Worm (Caenorhabditis elegans) whole organism, L4 larva: ENCODE measurements around the gene gsr-1.

Experiments
- F10B5.3 ChIP-seq: sonication (generic microtip); optimal IDR thresholded peaks from 2 replicates; lab custom pipeline; 2016; ENCODE audit warnings: mild to moderate bottlenecking, missing genetic modification characterization, missing compliant biosample characterization
- F26F4.8 ChIP-seq: fragments of 200-800 bp; sonication (Bioruptor generic); conservative IDR thresholded peaks from 2 replicates; pipeline ENCODE4 v1.3.6; 2022; ENCODE audit warnings: missing genetic modification characterization, missing compliant biosample characterization
- R02D3.7 ChIP-seq: fragments of 150-350 bp; sonication (generic microtip); optimal IDR thresholded peaks from 3 replicates; lab custom pipeline; 2014; ENCODE audit warnings: missing biosample characterization, missing genetic modification characterization
- T20F7.1 ChIP-seq: fragments of 200-800 bp; sonication (Bioruptor generic); optimal IDR thresholded peaks from 2 replicates; lab custom pipeline; 2018; ENCODE audit warnings: mild to moderate bottlenecking, missing genetic modification characterization, missing compliant biosample characterization
- Y105C5A.15 ChIP-seq: fragments of 200-800 bp; sonication (Bioruptor generic); IDR thresholded peaks from 2 replicates; pipeline ENCODE4 v1.3.6; 2022; ENCODE audit warnings: missing genetic modification characterization, missing compliant biosample characterization
- Y5F2A.4 ChIP-seq: fragments of 200-800 bp; sonication (Bioruptor generic); optimal IDR thresholded peaks from 2 replicates; lab custom pipeline; 2018; ENCODE audit warnings: mild to moderate bottlenecking, missing genetic modification characterization, missing compliant biosample characterization
- Y75B8A.6 ChIP-seq: fragments of 200-800 bp; sonication (Bioruptor generic); IDR thresholded peaks from 2 replicates; pipeline ENCODE4 v1.3.6; 2022; ENCODE audit warnings: missing genetic modification reagents, missing genetic modification characterization, missing compliant biosample characterization
- aly-2 ChIP-seq: sonication (generic microtip); optimal IDR thresholded peaks from 2 replicates; lab custom pipeline; 2018; ENCODE audit warnings: missing biosample characterization, missing genetic modification characterization
- arid-1 ChIP-seq: fragments of 200-800 bp; sonication (Bioruptor generic); conservative IDR thresholded peaks from 2 replicates; pipeline ENCODE4 v1.3.6; 2022; ENCODE audit warnings: missing genetic modification reagents, missing genetic modification characterization, missing compliant biosample characterization
- attf-4 ChIP-seq: sonication (generic microtip); optimal IDR thresholded peaks from 3 replicates; lab custom pipeline; 2017; ENCODE audit warnings: missing biosample characterization, missing genetic modification characterization
- ceh-28 ChIP-seq: fragments of 150-350 bp; optimal IDR thresholded peaks from 2 replicates; lab custom pipeline; 2014; ENCODE audit warnings: missing biosample characterization, missing genetic modification reagents, missing genetic modification characterization
- ceh-32 ChIP-seq: sonication (generic microtip); optimal IDR thresholded peaks from 2 replicates; lab custom pipeline; 2016; ENCODE audit warnings: mild to moderate bottlenecking, missing genetic modification characterization, missing compliant biosample characterization; ENCODE audit not compliant: poor library complexity
- ceh-44 ChIP-seq: fragments of 200-800 bp; sonication (Bioruptor generic); IDR thresholded peaks from 2 replicates; pipeline ENCODE4 v1.3.6; 2022; ENCODE audit warnings: missing genetic modification reagents, missing genetic modification characterization, missing compliant biosample characterization
- ceh-62 ChIP-seq: sonication (generic microtip); optimal IDR thresholded peaks from 2 replicates; lab custom pipeline; 2017; ENCODE audit warnings: missing biosample characterization, missing genetic modification characterization
- daf-19 ChIP-seq: fragments of 200-800 bp; sonication (Bioruptor generic); conservative IDR thresholded peaks from 2 replicates; pipeline ENCODE4 v1.3.6; 2022; ENCODE audit warnings: missing genetic modification characterization, missing compliant biosample characterization
- daf-8 ChIP-seq: fragments of 200-800 bp; sonication (Bioruptor generic); IDR thresholded peaks from 2 replicates; pipeline ENCODE4 v1.3.6; 2022; ENCODE audit warnings: missing genetic modification characterization, missing compliant biosample characterization
- dmd-8 ChIP-seq: fragments of 200-800 bp; sonication (Bioruptor generic); IDR thresholded peaks from 2 replicates; pipeline ENCODE4 v1.3.6; 2022; ENCODE audit warnings: missing genetic modification characterization, missing compliant biosample characterization
- dpl-1 ChIP-seq: fragments of 150-350 bp; optimal IDR thresholded peaks from 2 replicates; lab custom pipeline; 2014; ENCODE audit warnings: missing biosample characterization, missing genetic modification reagents, missing genetic modification characterization
- duxl-1 ChIP-seq: sonication (generic microtip); optimal IDR thresholded peaks from 2 replicates; lab custom pipeline; 2016; ENCODE audit warnings: mild to moderate bottlenecking, missing genetic modification characterization, moderate library complexity, missing compliant biosample characterization; ENCODE audit not compliant: poor library complexity
- egl-27 ChIP-seq: sonication (generic microtip); optimal IDR thresholded peaks from 3 replicates; lab custom pipeline; 2017; ENCODE audit warnings: missing biosample characterization, missing genetic modification reagents, missing genetic modification characterization
- egl-43 ChIP-seq: fragments of 200-800 bp; sonication (Bioruptor generic); IDR thresholded peaks from 2 replicates; pipeline ENCODE4 v1.3.6; 2022; ENCODE audit warnings: missing genetic modification reagents, missing genetic modification characterization, missing compliant biosample characterization
- hif-1 ChIP-seq, 2 experiments: sonication (generic microtip); optimal IDR thresholded peaks; 2 replicates each; lab custom pipeline; 2016 to 2017; ENCODE audit warnings: missing compliant biosample characterization in 2 of 2, missing genetic modification characterization in 2 of 2, missing genetic modification reagents in 2 of 2, missing genotype in 2 of 2, mild to moderate bottlenecking in 1 of 2
- hlh-30 ChIP-seq: sonication (generic microtip); optimal IDR thresholded peaks from 2 replicates; lab custom pipeline; 2017; ENCODE audit warnings: antibody characterized with exemption, mild to moderate bottlenecking, missing genetic modification characterization, missing compliant biosample characterization; ENCODE audit not compliant: insufficient read depth
- hmg-1.1 ChIP-seq: fragments of 200-800 bp; sonication (Bioruptor generic); IDR thresholded peaks from 2 replicates; pipeline ENCODE4 v1.3.6; 2022; ENCODE audit warnings: missing genetic modification reagents, missing genetic modification characterization, missing compliant biosample characterization
- jun-1 ChIP-seq: fragments of 150-350 bp; optimal IDR thresholded peaks from 2 replicates; lab custom pipeline; 2014; ENCODE audit warnings: missing biosample characterization, missing genetic modification reagents, missing genetic modification characterization
- lim-7 ChIP-seq: fragments of 200-800 bp; sonication (Bioruptor generic); IDR thresholded peaks from 2 replicates; pipeline ENCODE4 v1.3.6; 2022; ENCODE audit warnings: missing genetic modification characterization, missing compliant biosample characterization
- lin-13 ChIP-seq: fragments of 150-350 bp; optimal IDR thresholded peaks from 2 replicates; lab custom pipeline; 2014; ENCODE audit warnings: missing biosample characterization, missing genetic modification reagents, missing genetic modification characterization
- lin-38 ChIP-seq: fragments of 200-800 bp; sonication (Bioruptor generic); IDR thresholded peaks from 2 replicates; pipeline ENCODE4 v1.3.6; 2022; ENCODE audit warnings: missing genetic modification reagents, missing genetic modification characterization, missing compliant biosample characterization
- lin-39 ChIP-seq: fragments of 150-350 bp; optimal IDR thresholded peaks from 2 replicates; lab custom pipeline; 2014; ENCODE audit warnings: missing biosample characterization, missing genetic modification reagents, missing genetic modification characterization
- madf-5 ChIP-seq, 2 experiments: fragments of 200-800 bp; sonication (Bioruptor generic); IDR thresholded peaks; 2 replicates each; pipeline ENCODE4 v1.3.6; 2022; ENCODE audit warnings: missing compliant biosample characterization in 2 of 2, missing genetic modification characterization in 2 of 2
- mdl-1 ChIP-seq, 2 experiments: fragments of 150-350 bp in 1 of 2; sonication (generic microtip) in 1 of 2; optimal IDR thresholded peaks; 2 replicates each; lab custom pipeline; 2014 to 2017; ENCODE audit warnings: missing biosample characterization in 2 of 2, missing genetic modification characterization in 2 of 2
- mdt-29 ChIP-seq: fragments of 200-800 bp; sonication (Bioruptor generic); IDR thresholded peaks from 2 replicates; pipeline ENCODE4 v1.3.6; 2022; ENCODE audit warnings: missing genetic modification reagents, missing genetic modification characterization, missing compliant biosample characterization
- mep-1 ChIP-seq: fragments of 150-350 bp; sonication (generic microtip); optimal IDR thresholded peaks from 3 replicates; lab custom pipeline; 2014; ENCODE audit warnings: missing biosample characterization, missing genetic modification characterization
- mxl-2 ChIP-seq: fragments of 200-800 bp; sonication (Bioruptor generic); conservative IDR thresholded peaks from 2 replicates; pipeline ENCODE4 v1.3.6; 2022; ENCODE audit warnings: missing genetic modification reagents, missing genetic modification characterization, missing compliant biosample characterization
- nhr-102 ChIP-seq: sonication (generic microtip); optimal IDR thresholded peaks from 2 replicates; lab custom pipeline; 2016; ENCODE audit warnings: mild to moderate bottlenecking, missing genetic modification characterization, moderate library complexity, missing compliant biosample characterization
- nhr-28 ChIP-seq: fragments of 150-350 bp; optimal IDR thresholded peaks from 2 replicates; lab custom pipeline; 2014; ENCODE audit warnings: missing biosample characterization, missing genetic modification characterization
- nhr-41 ChIP-seq: fragments of 200-800 bp; sonication (Bioruptor generic); IDR thresholded peaks from 2 replicates; pipeline ENCODE4 v1.3.6; 2022; ENCODE audit warnings: missing genetic modification reagents, missing genetic modification characterization, missing compliant biosample characterization
- nhr-42 ChIP-seq: fragments of 200-800 bp; sonication (Bioruptor generic); IDR thresholded peaks from 2 replicates; pipeline ENCODE4 v1.3.6; 2022; ENCODE audit warnings: missing genetic modification characterization, missing compliant biosample characterization
- nhr-48 ChIP-seq: sonication (generic microtip); optimal IDR thresholded peaks from 2 replicates; lab custom pipeline; 2016; ENCODE audit warnings: mild to moderate bottlenecking, missing genetic modification characterization, missing compliant biosample characterization
- nhr-76 ChIP-seq: fragments of 150-350 bp; optimal IDR thresholded peaks from 2 replicates; lab custom pipeline; 2014; ENCODE audit warnings: missing biosample characterization, missing genetic modification characterization
- nhr-77 ChIP-seq: fragments of 150-350 bp; optimal IDR thresholded peaks from 2 replicates; lab custom pipeline; 2014; ENCODE audit warnings: missing biosample characterization, missing genetic modification characterization
- rbr-2 ChIP-seq: sonication (generic microtip); optimal IDR thresholded peaks from 2 replicates; lab custom pipeline; 2016; ENCODE audit warnings: missing genotype, missing genetic modification characterization, missing compliant biosample characterization
- set-16 ChIP-seq: fragments of 200-800 bp; sonication (Bioruptor generic); IDR thresholded peaks from 2 replicates; pipeline ENCODE4 v1.3.6; 2022; ENCODE audit warnings: missing genetic modification reagents, missing genetic modification characterization, missing compliant biosample characterization
- spr-3 ChIP-seq: fragments of 200-800 bp; sonication (Bioruptor generic); optimal IDR thresholded peaks from 2 replicates; lab custom pipeline; 2018; ENCODE audit warnings: mild to moderate bottlenecking, missing genetic modification characterization, missing compliant biosample characterization
- tra-1 ChIP-seq: fragments of 200-800 bp; sonication (Bioruptor generic); IDR thresholded peaks from 2 replicates; pipeline ENCODE4 v1.3.6; 2022; ENCODE audit warnings: missing genetic modification reagents, missing genetic modification characterization, missing compliant biosample characterization
- unc-130 ChIP-seq: sonication (generic microtip); optimal IDR thresholded peaks from 2 replicates; lab custom pipeline; 2016; ENCODE audit warnings: missing genetic modification reagents, missing genetic modification characterization, missing compliant biosample characterization
- vab-7 ChIP-seq: fragments of 200-800 bp; sonication (Bioruptor generic); IDR thresholded peaks from 2 replicates; pipeline ENCODE4 v1.3.6; 2022; ENCODE audit warnings: missing genetic modification reagents, missing genetic modification characterization, missing compliant biosample characterization
- zip-2 ChIP-seq: fragments of 150-350 bp; optimal IDR thresholded peaks from 2 replicates; lab custom pipeline; 2014; ENCODE audit warnings: missing biosample characterization, missing genetic modification characterization
- ztf-11 ChIP-seq: fragments of 150-350 bp; optimal IDR thresholded peaks from 2 replicates; lab custom pipeline; 2014; ENCODE audit warnings: missing biosample characterization, missing genetic modification characterization
- ztf-7 ChIP-seq: fragments of 150-350 bp; optimal IDR thresholded peaks from 2 replicates; lab custom pipeline; 2014; ENCODE audit warnings: missing biosample characterization, missing genetic modification characterization

gsr-1 gene

ce11 chrIII:3657479-3657878 is 6.8 kb downstream of the gsr-1 start, which contains the start of gene C46F11.5:
Gene C46F11.5, minus strand, starts transcription at chrIII:3657606.
- TF ChIP-seq egl-27 (tag; lab: Kevin White, UChicago) (no peak), rbr-2 (tag; lab: Kevin White, UChicago) (no peak), nhr-102 (tag; lab: Kevin White, UChicago) (no peak), ceh-44 (GFP tag; lab: Robert Waterston, UW) (no peak), F26F4.8 (no peak), ceh-32 (tag; lab: Kevin White, UChicago) (no peak), ceh-62 (tag; lab: Kevin White, UChicago) (no peak), set-16 (GFP tag; lab: Robert Waterston, UW) (no peak), attf-4 (tag; lab: Kevin White, UChicago) (no peak), dpl-1 (no peak), unc-130 (no peak), vab-7 (GFP tag; lab: Robert Waterston, UW) (no peak), T20F7.1 (no peak), nhr-48 (tag; lab: Kevin White, UChicago) (no peak), daf-8 (GFP tag; lab: Robert Waterston, UW) (no peak), daf-19 (no peak), R02D3.7 (tag; lab: Kevin White, UChicago) (no peak), nhr-77 (tag; lab: Kevin White, UChicago) (no peak)

ce11 chrIII:3664224-3664623 is 13.5 kb downstream of the gsr-1 start, which contains the start of gene C46F11.4:
Gene C46F11.4, minus strand, starts transcription at chrIII:3664304.
- TF ChIP-seq mxl-2 (GFP tag; lab: Robert Waterston, UW) (no peak), dpl-1 (peak; percentile 43), R02D3.7 (tag; lab: Kevin White, UChicago) (no peak), lin-13 (GFP tag; lab: Kevin White, UChicago) (peak; percentile 45), dmd-8 (GFP tag; lab: Robert Waterston, UW) (no peak), madf-5 (GFP tag; IDR thresholded peaks at IDR 0.05; lab: Robert Waterston, UW) (no peak), arid-1 (peak; percentile 36; the same call in 1 of the 2 replicates), jun-1 (no peak), ztf-7 (no peak), Y105C5A.15 (GFP tag; lab: Robert Waterston, UW) (no peak), spr-3 (GFP tag; lab: Kevin White, UChicago) (no peak), lim-7 (GFP tag; lab: Robert Waterston, UW) (no peak), nhr-42 (no peak), duxl-1 (tag; lab: Kevin White, UChicago) (peak; percentile 62), F10B5.3 (tag; lab: Kevin White, UChicago) (no peak), Y5F2A.4 (no peak), Y75B8A.6 (GFP tag; lab: Robert Waterston, UW) (no peak), zip-2 (tag; lab: Kevin White, UChicago) (no peak), hlh-30 (tag; lab: Kevin White, UChicago) (peak; percentile 67), mdt-29 (GFP tag; lab: Robert Waterston, UW) (no peak), mdl-1 (tag; optimal IDR thresholded peaks at IDR 0.05; lab: Kevin White, UChicago) (no peak), nhr-102 (tag; lab: Kevin White, UChicago) (no peak), tra-1 (GFP tag; lab: Robert Waterston, UW) (no peak), aly-2 (tag; lab: Kevin White, UChicago) (no peak), attf-4 (tag; lab: Kevin White, UChicago) (no peak), egl-27 (tag; lab: Kevin White, UChicago) (no peak), egl-43 (GFP tag; lab: Robert Waterston, UW) (no peak), nhr-41 (GFP tag; lab: Robert Waterston, UW) (no peak), hmg-1.1 (GFP tag; lab: Robert Waterston, UW) (peak; percentile 50; the same call in 1 of the 2 replicates), T20F7.1 (no peak), nhr-28 (tag; lab: Kevin White, UChicago) (peak; percentile 92), hif-1 (tag; optimal IDR thresholded peaks at IDR 0.05; lab: Kevin White, UChicago) (no peak), daf-19 (0 out of 2 replicates have a peak, but pooled peaks have one; percentile 71), ceh-28 (no peak), ztf-11 (no peak), lin-39 (tag; lab: Kevin White, UChicago) (no peak), mep-1 (tag; lab: Kevin White, UChicago) (peak; percentile 66), lin-38 (GFP tag; lab: Robert Waterston, UW) (peak; percentile 48), nhr-76 (no peak), vab-7 (GFP tag; lab: Robert Waterston, UW) (no peak)
